Worm (Caenorhabditis elegans) whole organism, L3 larva: ENCODE measurements around the gene ttr-42.

ENCODE experiments used
- R02D3.7 ChIP-seq: fragments of 150-350 bp; optimal IDR thresholded peaks from 2 replicates; lab custom pipeline; 2014; ENCODE audit warnings: missing biosample characterization, missing genetic modification characterization
- ZK546.5 ChIP-seq: sonication (generic microtip); optimal IDR thresholded peaks from 2 replicates; lab custom pipeline; 2017; ENCODE audit warnings: missing biosample characterization, missing genetic modification characterization
- aly-2 ChIP-seq: fragments of 150-350 bp; optimal IDR thresholded peaks from 2 replicates; lab custom pipeline; 2014; ENCODE audit warnings: missing biosample characterization, missing genetic modification characterization
- ama-1 ChIP-seq: fragments of 150-350 bp; optimal IDR thresholded peaks from 2 replicates; lab custom pipeline; 2018
- ceh-16 ChIP-seq: sonication (generic microtip); optimal IDR thresholded peaks from 2 replicates; lab custom pipeline; 2017; ENCODE audit warnings: missing biosample characterization, missing genetic modification characterization
- ceh-28 ChIP-seq: fragments of 150-350 bp; optimal IDR thresholded peaks from 2 replicates; lab custom pipeline; 2014; ENCODE audit warnings: missing biosample characterization, missing genetic modification reagents, missing genetic modification characterization
- ceh-82 ChIP-seq: fragments of 150-350 bp; optimal IDR thresholded peaks from 2 replicates; lab custom pipeline; 2014; ENCODE audit warnings: missing biosample characterization, missing genetic modification characterization
- ceh-9 ChIP-seq: sonication (generic microtip); optimal IDR thresholded peaks from 2 replicates; lab custom pipeline; 2018; ENCODE audit warnings: missing biosample characterization, missing genetic modification characterization
- daf-12 ChIP-seq: fragments of 150-350 bp; optimal IDR thresholded peaks from 2 replicates; lab custom pipeline; 2014; ENCODE audit warnings: missing biosample characterization, missing genetic modification reagents, missing genetic modification characterization
- egl-27 ChIP-seq: sonication (generic microtip); optimal IDR thresholded peaks from 4 replicates; lab custom pipeline; 2017; ENCODE audit warnings: missing biosample characterization, missing genetic modification reagents, missing genetic modification characterization
- egl-5 ChIP-seq: fragments of 150-350 bp; optimal IDR thresholded peaks from 2 replicates; lab custom pipeline; 2017; ENCODE audit warnings: missing biosample characterization, missing genetic modification reagents, missing genetic modification characterization, inconsistent platforms
- elt-1 ChIP-seq: fragments of 150-350 bp; optimal IDR thresholded peaks from 2 replicates; lab custom pipeline; 2014; ENCODE audit warnings: missing biosample characterization, missing genetic modification characterization
- elt-2 ChIP-seq: sonication (generic microtip); optimal IDR thresholded peaks from 2 replicates; lab custom pipeline; 2016; ENCODE audit warnings: missing genetic modification reagents, mild to moderate bottlenecking, missing genetic modification characterization, missing compliant biosample characterization
- elt-3 ChIP-seq, 3 experiments: fragments of 150-350 bp in 1 of 3; sonication (generic microtip) in 2 of 3; optimal IDR thresholded peaks; 2 replicates in 2 of 3; 4 replicates in 1 of 3; lab custom pipeline; 2014 to 2017; ENCODE audit warnings: missing biosample characterization in 3 of 3, missing genetic modification characterization in 3 of 3
- eor-1 ChIP-seq, 2 experiments: fragments of 150-350 bp; optimal IDR thresholded peaks; 2 replicates each; lab custom pipeline; 2014 to 2018; ENCODE audit warnings: missing biosample characterization in 2 of 2, missing genetic modification characterization in 2 of 2
- fkh-10 ChIP-seq: sonication (generic microtip); optimal IDR thresholded peaks from 2 replicates; lab custom pipeline; 2017; ENCODE audit warnings: missing biosample characterization, missing genetic modification reagents, missing genetic modification characterization
- fos-1 ChIP-seq: fragments of 150-350 bp; optimal IDR thresholded peaks from 2 replicates; lab custom pipeline; 2014; ENCODE audit warnings: missing biosample characterization, missing genetic modification characterization
- hmg-11 ChIP-seq: sonication (generic microtip); optimal IDR thresholded peaks from 2 replicates; lab custom pipeline; 2016; ENCODE audit warnings: missing genetic modification characterization, missing compliant biosample characterization
- jun-1 ChIP-seq: fragments of 150-350 bp; optimal IDR thresholded peaks from 2 replicates; lab custom pipeline; 2014; ENCODE audit warnings: missing biosample characterization, missing genetic modification reagents, missing genetic modification characterization
- lin-15B ChIP-seq: fragments of 150-350 bp; optimal IDR thresholded peaks from 2 replicates; lab custom pipeline; 2014; ENCODE audit warnings: missing biosample characterization, missing genetic modification characterization
- lin-39 ChIP-seq: fragments of 150-350 bp; optimal IDR thresholded peaks from 2 replicates; lab custom pipeline; 2018; ENCODE audit warnings: missing biosample characterization, missing genetic modification reagents, missing genetic modification characterization
- lsy-12 ChIP-seq: sonication (generic microtip); optimal IDR thresholded peaks from 2 replicates; lab custom pipeline; 2016; ENCODE audit warnings: mild to moderate bottlenecking, missing genetic modification characterization, missing compliant biosample characterization
- mdl-1 ChIP-seq: fragments of 150-350 bp; optimal IDR thresholded peaks from 2 replicates; lab custom pipeline; 2014; ENCODE audit warnings: missing biosample characterization, missing genetic modification characterization
- mml-1 ChIP-seq: fragments of 150-350 bp; sonication (generic microtip); optimal IDR thresholded peaks from 3 replicates; lab custom pipeline; 2014; ENCODE audit warnings: missing biosample characterization, missing genetic modification characterization
- nfya-1 ChIP-seq: sonication (generic microtip); optimal IDR thresholded peaks from 2 replicates; lab custom pipeline; 2017; ENCODE audit warnings: missing genetic modification characterization, mild to moderate bottlenecking, missing compliant biosample characterization, antibody characterized with exemption, moderate library complexity; ENCODE audit not compliant: insufficient read depth
- nhr-11 ChIP-seq: fragments of 150-350 bp; optimal IDR thresholded peaks from 2 replicates; lab custom pipeline; 2014; ENCODE audit warnings: missing biosample characterization, missing genetic modification characterization
- nhr-12 ChIP-seq: fragments of 150-350 bp; optimal IDR thresholded peaks from 2 replicates; lab custom pipeline; 2014; ENCODE audit warnings: missing biosample characterization, missing genetic modification characterization
- nhr-23 ChIP-seq: fragments of 150-350 bp; optimal IDR thresholded peaks from 2 replicates; lab custom pipeline; 2014; ENCODE audit warnings: missing biosample characterization, missing genetic modification reagents, missing genetic modification characterization
- nhr-237 ChIP-seq: fragments of 150-350 bp; optimal IDR thresholded peaks from 2 replicates; lab custom pipeline; 2014; ENCODE audit warnings: missing biosample characterization, missing genetic modification characterization
- nhr-25 ChIP-seq: sonication (generic microtip); optimal IDR thresholded peaks from 2 replicates; lab custom pipeline; 2017; ENCODE audit warnings: missing biosample characterization, missing genetic modification characterization
- nhr-28 ChIP-seq: fragments of 150-350 bp; optimal IDR thresholded peaks from 2 replicates; lab custom pipeline; 2014; ENCODE audit warnings: missing biosample characterization, missing genetic modification characterization
- nhr-43 ChIP-seq: sonication (generic microtip); optimal IDR thresholded peaks from 2 replicates; lab custom pipeline; 2016; ENCODE audit warnings: mild to moderate bottlenecking, missing genetic modification characterization, missing compliant biosample characterization; ENCODE audit not compliant: poor library complexity, severe bottlenecking
- nhr-67 ChIP-seq: fragments of 150-350 bp; optimal IDR thresholded peaks from 2 replicates; lab custom pipeline; 2014; ENCODE audit warnings: missing biosample characterization, missing genetic modification characterization
- nhr-76 ChIP-seq: fragments of 150-350 bp; sonication (generic microtip); optimal IDR thresholded peaks from 5 replicates; lab custom pipeline; 2014; ENCODE audit warnings: missing biosample characterization, missing genetic modification characterization
- nhr-77 ChIP-seq: fragments of 150-350 bp; optimal IDR thresholded peaks from 2 replicates; lab custom pipeline; 2014; ENCODE audit warnings: missing biosample characterization, missing genetic modification characterization
- pha-4 ChIP-seq: fragments of 150-350 bp; optimal IDR thresholded peaks from 2 replicates; lab custom pipeline; 2014; ENCODE audit warnings: missing biosample characterization, missing genetic modification reagents, missing genetic modification characterization
- pqm-1 ChIP-seq: fragments of 150-350 bp; optimal IDR thresholded peaks from 2 replicates; lab custom pipeline; 2017; ENCODE audit warnings: missing biosample characterization, missing genetic modification characterization, inconsistent platforms
- sea-2 ChIP-seq: fragments of 150-350 bp; sonication (generic microtip); optimal IDR thresholded peaks from 4 replicates; lab custom pipeline; 2014; ENCODE audit warnings: missing biosample characterization, missing genetic modification reagents, missing genetic modification characterization
- skn-1 ChIP-seq: fragments of 150-350 bp; optimal IDR thresholded peaks from 2 replicates; lab custom pipeline; 2014; ENCODE audit warnings: missing biosample characterization, missing genetic modification characterization
- snpc-4 ChIP-seq: fragments of 150-350 bp; optimal IDR thresholded peaks from 2 replicates; lab custom pipeline; 2014; ENCODE audit warnings: missing biosample characterization, missing genetic modification characterization
- tbx-2 ChIP-seq: sonication (generic microtip); optimal IDR thresholded peaks from 2 replicates; lab custom pipeline; 2016; ENCODE audit warnings: mild to moderate bottlenecking, missing genetic modification characterization, missing compliant biosample characterization
- unc-39 ChIP-seq: sonication (generic microtip); optimal IDR thresholded peaks from 4 replicates; lab custom pipeline; 2017; ENCODE audit warnings: missing biosample characterization, missing genetic modification characterization
- unc-62 ChIP-seq: fragments of 150-350 bp; sonication (generic microtip); optimal IDR thresholded peaks from 4 replicates; lab custom pipeline; 2014; ENCODE audit warnings: missing biosample characterization, missing genetic modification reagents, missing genetic modification characterization
- zag-1 ChIP-seq: fragments of 150-350 bp; optimal IDR thresholded peaks from 2 replicates; lab custom pipeline; 2014; ENCODE audit warnings: missing biosample characterization, missing genetic modification characterization
- ztf-4 ChIP-seq: fragments of 150-350 bp; optimal IDR thresholded peaks from 2 replicates; lab custom pipeline; 2014; ENCODE audit warnings: missing biosample characterization, missing genetic modification characterization

The ttr-42 gene

DNA sequence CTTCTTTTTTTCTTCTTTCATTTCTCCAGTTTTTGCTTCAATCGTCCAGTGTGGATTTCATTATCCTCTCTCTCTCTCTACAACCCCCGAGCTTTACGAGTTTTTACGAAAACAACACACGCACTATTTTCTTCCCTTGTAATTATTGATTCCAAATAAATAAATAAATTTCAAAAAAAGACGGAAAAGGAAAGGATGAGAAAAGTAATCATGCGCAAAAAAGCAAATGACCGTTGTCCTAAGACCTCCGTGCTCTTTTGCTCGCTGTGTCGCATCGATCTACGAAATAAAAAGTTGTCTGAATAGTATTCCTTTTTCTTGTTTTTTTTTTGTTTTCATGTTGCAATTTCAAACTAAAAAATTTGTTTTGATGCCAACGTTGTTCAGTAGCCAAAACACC, 26.9 kb upstream of the ttr-42 start:
- TF ChIP-seq nfya-1 (tag; lab: Kevin White, UChicago) (no peak), R02D3.7 (tag; lab: Kevin White, UChicago) (no peak), nhr-77 (tag; lab: Kevin White, UChicago) (no peak), tbx-2 (tag; lab: Kevin White, UChicago) (no peak), nhr-11 (tag; lab: Kevin White, UChicago) (no peak), ama-1 (no peak), lin-15B (no peak), fos-1 (no peak)

DNA sequence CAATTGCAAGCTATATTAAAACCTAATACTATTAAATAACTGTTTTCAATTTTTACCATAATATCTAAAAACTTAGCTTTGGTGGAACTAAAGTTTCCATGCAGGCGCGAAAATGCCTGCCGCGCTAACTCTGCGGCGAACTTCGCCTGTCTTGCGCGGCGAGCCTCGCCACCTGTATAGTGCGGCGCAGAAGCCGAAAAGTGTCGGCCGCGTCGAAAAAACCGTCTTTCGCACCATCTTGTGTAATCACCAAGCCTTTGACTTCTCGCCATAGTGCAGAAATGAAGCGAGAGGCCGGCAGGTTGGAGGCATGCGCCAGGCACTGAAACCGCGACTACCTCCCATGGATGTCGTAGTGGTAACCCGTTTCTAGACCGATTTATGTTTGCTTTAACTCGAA, 26.1 kb upstream of the ttr-42 start:
- peak; percentile 16 for TF ChIP-seq snpc-4 (tag; lab: Kevin White, UChicago)
- TF ChIP-seq unc-39 (tag; lab: Kevin White, UChicago) = no peak

DNA sequence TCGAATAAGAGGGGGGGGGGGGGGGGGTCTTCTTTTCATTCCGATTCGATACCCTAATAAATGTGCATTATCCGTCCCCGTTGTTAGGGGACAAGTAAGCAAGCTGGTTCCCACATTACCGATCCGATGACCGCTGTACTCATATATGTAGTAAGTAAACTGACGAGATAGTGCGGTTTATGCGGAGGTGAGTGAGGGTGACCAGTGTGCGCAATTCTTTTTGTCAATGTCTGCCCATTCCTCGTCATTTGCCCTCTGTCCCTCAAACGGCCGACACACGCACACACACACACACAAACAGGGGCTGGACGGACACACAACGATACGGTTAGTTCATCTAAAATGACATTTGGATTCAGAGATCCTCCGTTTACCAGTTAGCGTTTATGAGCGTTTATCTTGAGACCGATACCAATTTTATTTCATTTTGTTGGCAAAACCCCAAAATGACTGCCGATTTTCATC, 25.3 kb upstream of the ttr-42 start, which contains the start of gene aat-3:
Gene aat-3 (plus strand): TSS at position 51 of the 465 bp plus-strand sequence.
- TF ChIP-seq mdl-1 (tag; lab: Kevin White, UChicago) = no peak
- TF ChIP-seq nfya-1 (tag; lab: Kevin White, UChicago) = peak; percentile 10
- TF ChIP-seq nhr-25 (tag; lab: Kevin White, UChicago) = peak; percentile 58
- peak; percentile 33 for TF ChIP-seq snpc-4 (tag; lab: Kevin White, UChicago)
- TF ChIP-seq fos-1 = no peak
- TF ChIP-seq lin-39 (tag; lab: Kevin White, UChicago) = peak; percentile 51
- TF ChIP-seq pha-4 (tag; lab: Kevin White, UChicago) = peak; percentile 24
- TF ChIP-seq hmg-11 (tag; lab: Kevin White, UChicago) = peak; percentile 7
- no peak for TF ChIP-seq daf-12 (tag; lab: Kevin White, UChicago)

DNA sequence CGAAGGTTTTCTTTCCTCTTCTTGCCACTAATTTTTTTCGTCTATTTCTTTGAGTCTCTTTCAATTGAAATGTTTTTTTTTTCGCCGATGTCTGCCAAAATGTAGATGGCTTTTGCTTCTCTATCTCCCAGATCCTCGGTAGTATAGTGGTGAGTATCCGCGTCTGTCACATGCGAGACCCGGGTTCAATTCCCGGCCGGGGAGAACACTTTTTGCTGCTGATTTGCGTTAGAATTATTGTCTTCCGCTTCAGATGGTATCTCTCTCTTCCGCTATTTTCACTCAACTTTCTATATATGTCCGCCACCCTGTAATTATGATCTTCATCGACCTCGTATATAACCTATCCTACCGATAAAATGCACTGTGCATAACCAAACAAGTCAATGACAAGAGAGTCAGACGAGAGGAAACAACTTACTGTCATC, 24.1 kb upstream of the ttr-42 start:
- no peak for TF ChIP-seq mdl-1 (tag; lab: Kevin White, UChicago)
- TF ChIP-seq nhr-23 (tag; lab: Kevin White, UChicago) = peak; percentile 66
- TF ChIP-seq nhr-76 = no peak
- no peak for TF ChIP-seq nhr-28 (tag; lab: Kevin White, UChicago)
- no peak for TF ChIP-seq mml-1
- TF ChIP-seq egl-27 (tag; lab: Kevin White, UChicago) = peak; percentile 76
- TF ChIP-seq eor-1 (tag; optimal IDR thresholded peaks at IDR 0.05; lab: Kevin White, UChicago) = no peak
- no peak for TF ChIP-seq nhr-12 (tag; lab: Kevin White, UChicago)
- no peak for TF ChIP-seq ceh-9 (tag; lab: Kevin White, UChicago)
- peak; percentile 57 for TF ChIP-seq pha-4 (tag; lab: Kevin White, UChicago)
- TF ChIP-seq nhr-77 (tag; lab: Kevin White, UChicago) = no peak
- no peak for TF ChIP-seq nhr-67 (tag; lab: Kevin White, UChicago)
- no peak for TF ChIP-seq fos-1
- peak; percentile 24 for TF ChIP-seq R02D3.7 (tag; lab: Kevin White, UChicago)
- peak; percentile 38 for TF ChIP-seq egl-5
- TF ChIP-seq jun-1 = peak; percentile 70
- TF ChIP-seq lsy-12 = peak; percentile 76
- TF ChIP-seq skn-1 (tag; lab: Kevin White, UChicago) = peak; percentile 75
- peak; percentile 39 for TF ChIP-seq elt-1 (tag; lab: Kevin White, UChicago)
- TF ChIP-seq ceh-82 = peak; percentile 43
- peak; percentile 31 for TF ChIP-seq pqm-1
- peak; percentile 86 for TF ChIP-seq hmg-11 (tag; lab: Kevin White, UChicago)
- no peak for TF ChIP-seq zag-1 (tag; lab: Kevin White, UChicago)
- no peak for TF ChIP-seq aly-2
- no peak for TF ChIP-seq nhr-237 (tag; lab: Kevin White, UChicago)
- no peak for TF ChIP-seq ceh-16 (tag; lab: Kevin White, UChicago)
- TF ChIP-seq nfya-1 (tag; lab: Kevin White, UChicago) = peak; percentile 78
- peak; percentile 39 for TF ChIP-seq ceh-28 (tag; lab: Kevin White, UChicago)
- no peak for TF ChIP-seq fkh-10 (GFP tag; lab: Kevin White, UChicago)
- TF ChIP-seq unc-39 (tag; lab: Kevin White, UChicago) = no peak
- TF ChIP-seq lin-15B = peak; percentile 3
- peak in 1 of 3 experiments; percentile 51 for TF ChIP-seq elt-3 (tag; optimal IDR thresholded peaks at IDR 0.05; lab: Kevin White, UChicago)
- no peak for TF ChIP-seq ZK546.5 (tag; lab: Kevin White, UChicago)
- TF ChIP-seq sea-2 = no peak
- peak; percentile 59 for TF ChIP-seq tbx-2 (tag; lab: Kevin White, UChicago)
- TF ChIP-seq nhr-43 = peak; percentile 59
- TF ChIP-seq ama-1 = no peak
- TF ChIP-seq nhr-25 (tag; lab: Kevin White, UChicago) = peak; percentile 83
- peak; percentile 56 for TF ChIP-seq lin-39 (tag; lab: Kevin White, UChicago)
- no peak for TF ChIP-seq unc-62
- TF ChIP-seq elt-2 = peak; percentile 55
- TF ChIP-seq snpc-4 (tag; lab: Kevin White, UChicago) = no peak
- no peak for TF ChIP-seq ztf-4 (tag; lab: Kevin White, UChicago)
- TF ChIP-seq daf-12 (tag; lab: Kevin White, UChicago) = no peak
- TF ChIP-seq, all 47 proteins: peak for 21
